Fruit fly (Drosophila melanogaster): ENCODE data around the gene TotF.

The TotF gene

DNA sequence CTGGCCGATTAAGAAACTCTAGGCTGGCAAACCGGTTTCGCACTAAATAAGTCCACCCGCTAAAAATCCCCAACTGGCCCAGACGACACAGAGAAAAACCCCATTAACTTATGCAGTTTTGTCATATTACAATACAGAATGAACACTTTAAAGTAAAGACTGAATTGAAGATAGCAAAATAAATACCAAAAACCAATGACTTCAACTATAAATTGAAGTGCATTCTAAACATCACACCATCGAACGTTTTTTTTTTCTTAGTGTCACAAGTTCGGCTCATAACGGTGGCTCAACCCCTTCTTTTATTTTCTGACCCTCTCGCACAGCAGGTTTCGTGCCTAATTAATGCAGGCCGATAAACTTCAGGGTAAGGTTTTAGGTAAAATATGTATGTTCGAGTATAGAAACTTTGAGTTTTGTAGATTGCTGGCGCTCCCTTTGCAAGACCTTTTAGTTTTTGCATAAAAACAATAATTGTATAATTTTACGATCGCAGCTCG is 29.2 kb upstream of the TotF start (continued):
- TF ChIP-seq CG10321 (GFP tag; IDR thresholded peaks at IDR 0.05) (0 out of 2 replicates have a peak, but pooled peaks have one; percentile 34), lov (optimal IDR thresholded peaks at IDR 0.05) (no peak), lov (GFP tag; IDR thresholded peaks at IDR 0.05) (peak; percentile 83), Gsc (GFP tag; IDR thresholded peaks at IDR 0.05) (peak; percentile 68), ro (GFP tag; IDR thresholded peaks at IDR 0.05) (peak; percentile 44; the same call in 1 of the 2 replicates), Mes4 (GFP tag; optimal IDR thresholded peaks at IDR 0.05) (peak; percentile 66), ems (GFP tag; optimal IDR thresholded peaks at IDR 0.05) (peak; percentile 56), ken (GFP tag; IDR thresholded peaks at IDR 0.05) (peak; percentile 79), H2.0 (GFP tag; IDR thresholded peaks at IDR 0.05) (peak; percentile 91), CG13287 (GFP tag; IDR thresholded peaks at IDR 0.05; ENCODE audit: partially characterized antibody) (no peak; the same call in 1 of the 2 replicates), HLH4C (GFP tag; IDR thresholded peaks at IDR 0.05; ENCODE audit: partially characterized antibody) (no peak), bigmax (GFP tag; optimal IDR thresholded peaks at IDR 0.05) (no peak), gt (GFP tag; IDR thresholded peaks at IDR 0.05) (peak; percentile 54; the same call in 1 of the 2 replicates), Blimp-1 (GFP tag; optimal IDR thresholded peaks at IDR 0.05) (peak; percentile 82), CG17359 (tag; optimal IDR thresholded peaks at IDR 0.05) (peak; percentile 82), D19B (GFP tag; optimal IDR thresholded peaks at IDR 0.05) (peak; percentile 68), tup (GFP tag; optimal IDR thresholded peaks at IDR 0.05) (peak; percentile 78), cg (GFP tag; optimal IDR thresholded peaks at IDR 0.05) (no peak), tin (GFP tag; optimal IDR thresholded peaks at IDR 0.05) (peak; percentile 53), twi (tag; optimal IDR thresholded peaks at IDR 0.05) (peak; percentile 28), CG2202 (tag; optimal IDR thresholded peaks at IDR 0.05) (peak; percentile 53), CG16813 (GFP tag; IDR thresholded peaks at IDR 0.05; ENCODE audit: partially characterized antibody) (no peak), CG3065 (GFP tag; optimal IDR thresholded peaks at IDR 0.05) (peak; percentile 57), peb (GFP tag; IDR thresholded peaks at IDR 0.05) (peak; percentile 75), repo (GFP tag; optimal IDR thresholded peaks at IDR 0.05) (no peak), ind (GFP tag; optimal IDR thresholded peaks at IDR 0.05) (peak; percentile 85), CG4404 (GFP tag; IDR thresholded peaks at IDR 0.05) (peak; percentile 73), btn (GFP tag; optimal IDR thresholded peaks at IDR 0.05) (no peak), CG4282 (GFP tag; optimal IDR thresholded peaks at IDR 0.05) (peak; percentile 41), chm (GFP tag; IDR thresholded peaks at IDR 0.05) (peak; percentile 82), E2f1 (GFP tag; IDR thresholded peaks at IDR 0.05) (peak; percentile 92), Sox102F (GFP tag; optimal IDR thresholded peaks at IDR 0.05) (peak; percentile 84), ara (GFP tag; IDR thresholded peaks at IDR 0.05) (peak; percentile 91), nerfin-2 (GFP tag; IDR thresholded peaks at IDR 0.05; ENCODE audit: partially characterized antibody) (no peak), otp (GFP tag; IDR thresholded peaks at IDR 0.05) (peak; percentile 92), CG17328 (GFP tag; IDR thresholded peaks at IDR 0.05) (peak; percentile 89), CG16863 (GFP tag; optimal IDR thresholded peaks at IDR 0.05) (peak; percentile 85), CG9437 (GFP tag; optimal IDR thresholded peaks at IDR 0.05) (peak; percentile 70), seq (GFP tag; IDR thresholded peaks at IDR 0.05) (peak; percentile 91), CG3838 (GFP tag; optimal IDR thresholded peaks at IDR 0.05) (peak; percentile 64), p53 (GFP tag; optimal IDR thresholded peaks at IDR 0.05) (peak; percentile 67), CG2116 (GFP tag; optimal IDR thresholded peaks at IDR 0.05) (peak; percentile 41), CG6175 (GFP tag; IDR thresholded peaks at IDR 0.05) (peak; percentile 88), ewg (GFP tag; optimal IDR thresholded peaks at IDR 0.05) (peak; percentile 71), esg (GFP tag; conservative IDR thresholded peaks at IDR 0.05) (peak; percentile 88), CG15011 (GFP tag; optimal IDR thresholded peaks at IDR 0.05) (peak; percentile 60), CG2875 (GFP tag; optimal IDR thresholded peaks at IDR 0.05) (peak; percentile 71), hth (optimal IDR thresholded peaks at IDR 0.05) (no peak), jumu (GFP tag; optimal IDR thresholded peaks at IDR 0.05) (peak; percentile 82), sima (GFP tag; optimal IDR thresholded peaks at IDR 0.05) (peak; percentile 2), CG18476 (GFP tag; optimal IDR thresholded peaks at IDR 0.05) (peak; percentile 39), al (GFP tag; IDR thresholded peaks at IDR 0.05) (peak; percentile 93)

Measured in whole organism, embryonic.